Fruit fly (Drosophila melanogaster) whole organism, embryonic: ENCODE results near the gene Neurl4.

Source experiments
- CG12299 ChIP-seq: fragments of 200-800 bp; sonication (Bioruptor generic); optimal IDR thresholded peaks from 2 replicates; lab custom pipeline; 2018; ENCODE audit warnings: missing biosample characterization, mild to moderate bottlenecking, missing genetic modification characterization
- CG17802 ChIP-seq: fragments of 200-800 bp; sonication (Bioruptor generic); optimal IDR thresholded peaks from 2 replicates; lab custom pipeline; 2018; ENCODE audit warnings: missing biosample characterization, mild to moderate bottlenecking, missing genetic modification characterization, moderate library complexity
- CG8478 ChIP-seq: fragments of >200 bp; optimal IDR thresholded peaks from 2 replicates; lab custom pipeline; 2018
- Dip3 ChIP-seq: fragments of 200-800 bp; sonication (Bioruptor generic); optimal IDR thresholded peaks from 3 replicates; lab custom pipeline; 2016; ENCODE audit warnings: missing biosample characterization, missing genetic modification characterization
- Gug ChIP-seq: fragments of 200-800 bp; sonication (Bioruptor generic); IDR thresholded peaks from 4 replicates; pipeline ENCODE4 v1.3.6; 2022; ENCODE audit warnings: missing biosample characterization, missing genetic modification characterization
- emc ChIP-seq: fragments of 200-800 bp; sonication (Bioruptor generic); optimal IDR thresholded peaks from 2 replicates; lab custom pipeline; 2016; ENCODE audit warnings: missing biosample characterization, missing genetic modification characterization
- jigr1 ChIP-seq: fragments of 200-800 bp; sonication (Bioruptor generic); IDR thresholded peaks from 3 replicates; pipeline ENCODE4 v1.3.6; 2022; ENCODE audit warnings: missing biosample characterization, missing genetic modification characterization
- mld ChIP-seq: fragments of 200-800 bp; sonication (Bioruptor generic); IDR thresholded peaks from 3 replicates; pipeline ENCODE4 v1.3.6; 2022; ENCODE audit warnings: missing biosample characterization, missing genetic modification characterization; ENCODE audit not compliant: partially characterized antibody
- onecut ChIP-seq: fragments of 200-800 bp; sonication (Bioruptor generic); IDR thresholded peaks from 2 replicates; pipeline ENCODE4 v1.3.6; 2022; ENCODE audit warnings: missing biosample characterization, missing genetic modification characterization
- pan ChIP-seq, 4 experiments: fragments of >200 bp in 3 of 4; fragments of 200-800 bp in 1 of 4; sonication (Bioruptor generic) in 1 of 4; optimal IDR thresholded peaks in 3 of 4; IDR thresholded peaks in 1 of 4; 2 replicates each; pipeline versions ENCODE4 v1.3.6 to Lab custom; 2017 to 2022; ENCODE audit warnings: missing biosample characterization in 2 of 4, missing genetic modification characterization in 2 of 4, mixed read lengths in 1 of 4
- vfl ChIP-seq: fragments of 200-800 bp; sonication (Bioruptor generic); optimal IDR thresholded peaks from 2 replicates; lab custom pipeline; 2016; ENCODE audit warnings: missing biosample characterization, missing genetic modification characterization
- vnd ChIP-seq: fragments of 200-800 bp; sonication (Bioruptor generic); IDR thresholded peaks from 3 replicates; pipeline ENCODE4 v1.3.6; 2022; ENCODE audit warnings: missing biosample characterization, missing genetic modification characterization; ENCODE audit not compliant: partially characterized antibody

DNA sequence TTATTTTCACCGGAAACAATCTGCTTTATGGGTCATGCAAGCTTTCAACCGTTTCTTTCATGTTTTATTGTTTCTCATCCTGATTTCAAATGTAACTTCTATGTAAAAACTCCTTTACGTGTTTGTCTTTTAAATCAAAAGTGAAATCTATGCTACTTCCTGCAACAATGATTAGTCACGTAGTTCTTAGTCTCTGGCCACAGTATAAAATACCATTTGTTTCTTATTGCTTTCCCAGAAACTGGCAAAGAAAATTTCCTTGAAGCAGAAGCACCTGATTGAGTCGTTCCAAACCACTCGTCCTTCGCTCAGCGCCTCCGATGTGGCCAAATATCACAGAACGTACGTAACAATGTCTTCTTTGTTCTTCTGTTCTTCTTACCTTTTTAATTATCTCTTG lies 25.8 kb upstream of the Neurl4 start, which contains the start of gene btl:
- TF ChIP-seq vfl (GFP tag; lab: Kevin White, UChicago) (no peak), Dip3 (no peak), emc (GFP tag; lab: Kevin White, UChicago) (no peak), CG8478 (lab: Kevin White, UChicago) (no peak), Gug (GFP tag; lab: Robert Waterston, UW) (no peak), vnd (GFP tag; lab: Robert Waterston, UW) (no peak), pan (optimal IDR thresholded peaks at IDR 0.05; lab: Kevin White, UChicago) (no peak), pan (GFP tag; optimal IDR thresholded peaks at IDR 0.05 in 1 of 2, IDR thresholded peaks at IDR 0.05 in 1 of 2) (no peak), CG12299 (tag; lab: Kevin White, UChicago) (no peak), mld (GFP tag; lab: Robert Waterston, UW) (no peak), jigr1 (GFP tag; lab: Robert Waterston, UW) (no peak), onecut (no peak), CG17802 (tag; lab: Kevin White, UChicago) (no peak)
